Worm (Caenorhabditis elegans) whole organism, L1 larva: Measurements from ENCODE around the gene pgap-3.

Experiments used
- ama-1 ChIP-seq: fragments of 150-350 bp; optimal IDR thresholded peaks from 2 replicates; lab custom pipeline; 2014
- fos-1 ChIP-seq: fragments of 150-350 bp; optimal IDR thresholded peaks from 2 replicates; lab custom pipeline; 2014; ENCODE audit warnings: missing biosample characterization, missing genetic modification characterization
- hlh-17 ChIP-seq: fragments of 200-800 bp; sonication (Bioruptor generic); optimal IDR thresholded peaks from 2 replicates; lab custom pipeline; 2018; ENCODE audit warnings: missing genetic modification characterization, mild to moderate bottlenecking, missing compliant biosample characterization, moderate library complexity, borderline replicate concordance
- lsy-2 ChIP-seq, 2 experiments: fragments of 150-350 bp; optimal IDR thresholded peaks; 2 replicates each; lab custom pipeline; 2014; ENCODE audit warnings: missing biosample characterization in 2 of 2, missing genetic modification characterization in 2 of 2
- mab-9 ChIP-seq: fragments of 200-800 bp; sonication (Bioruptor generic); IDR thresholded peaks from 2 replicates; pipeline ENCODE4 v1.3.6; 2022; ENCODE audit warnings: missing genetic modification reagents, missing genetic modification characterization, missing compliant biosample characterization
- nhr-11 ChIP-seq: fragments of 150-350 bp; optimal IDR thresholded peaks from 2 replicates; lab custom pipeline; 2014; ENCODE audit warnings: missing biosample characterization, missing genetic modification characterization
- nhr-12 ChIP-seq: sonication (generic microtip); optimal IDR thresholded peaks from 2 replicates; lab custom pipeline; 2017; ENCODE audit warnings: missing biosample characterization, missing genetic modification characterization
- pqm-1 ChIP-seq: sonication (generic microtip); optimal IDR thresholded peaks from 3 replicates; lab custom pipeline; 2017; ENCODE audit warnings: missing biosample characterization, missing genetic modification characterization
- tbx-2 ChIP-seq: sonication (generic microtip); optimal IDR thresholded peaks from 2 replicates; lab custom pipeline; 2016; ENCODE audit warnings: missing genetic modification characterization, missing compliant biosample characterization
- unc-62 ChIP-seq: fragments of 150-350 bp; optimal IDR thresholded peaks from 2 replicates; lab custom pipeline; 2014; ENCODE audit warnings: missing biosample characterization, missing genetic modification reagents, missing genetic modification characterization

- no peak for TF ChIP-seq nhr-11
- TF ChIP-seq mab-9 (GFP tag; lab: Robert Waterston, UW): no peak
- TF ChIP-seq fos-1 (tag; lab: Kevin White, UChicago): no peak
- TF ChIP-seq ama-1: no peak
- no peak for TF ChIP-seq hlh-17 (GFP tag; lab: Kevin White, UChicago)
- TF ChIP-seq pqm-1 (tag; lab: Kevin White, UChicago): no peak
- TF ChIP-seq nhr-12 (tag; lab: Kevin White, UChicago): no peak
- TF ChIP-seq tbx-2 (tag; lab: Kevin White, UChicago): no peak
- TF ChIP-seq unc-62 (GFP tag; lab: Kevin White, UChicago): no peak
- no peak for TF ChIP-seq lsy-2 (tag; optimal IDR thresholded peaks at IDR 0.05; lab: Kevin White, UChicago)
Measured at ce11 chrV:6051159-6051558, 3.4 kb upstream of the pgap-3 start, which contains the start of gene jamp-1.
